Fruit fly (Drosophila melanogaster): ENCODE results near the gene CG15544.

CG15544 gene

DNA sequence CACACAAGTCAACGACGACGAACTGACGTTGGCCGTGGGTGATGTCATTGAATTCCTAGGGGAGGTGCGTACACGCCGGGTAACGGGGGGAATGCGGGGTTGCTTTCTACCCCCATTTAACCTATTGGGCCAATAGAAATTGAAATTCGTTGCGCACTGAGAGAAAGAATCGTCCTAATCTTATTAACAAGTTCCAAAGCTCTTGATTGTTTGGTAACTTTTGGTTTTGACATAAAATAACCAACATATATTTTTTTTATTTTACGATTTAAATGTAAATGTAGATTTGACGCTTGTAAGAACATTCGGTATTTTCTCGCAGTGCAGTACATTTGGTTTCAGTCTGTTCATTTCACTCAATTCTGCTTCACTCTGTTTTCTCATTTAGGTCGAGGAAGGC lies 10.4 kb upstream of the CG15544 start (continued):
- TF ChIP-seq CG11398 (GFP tag; optimal IDR thresholded peaks at IDR 0.05) (no peak), unc-4 (GFP tag; IDR thresholded peaks at IDR 0.05; ENCODE audit: partially characterized antibody) (no peak), CG10321 (GFP tag; IDR thresholded peaks at IDR 0.05) (peak; percentile 33; the same call in 1 of the 2 replicates), sob (GFP tag; IDR thresholded peaks at IDR 0.05) (peak; percentile 68), stc (GFP tag; IDR thresholded peaks at IDR 0.05) (peak; percentile 68; the same call in 1 of the 2 replicates), az2 (GFP tag; optimal IDR thresholded peaks at IDR 0.05) (peak; percentile 91), CG3163 (GFP tag; optimal IDR thresholded peaks at IDR 0.05) (peak; percentile 43), mld (GFP tag; IDR thresholded peaks at IDR 0.05; ENCODE audit: partially characterized antibody) (no peak), CG10979 (tag; optimal IDR thresholded peaks at IDR 0.05) (peak; percentile 92), CG13123 (GFP tag; optimal IDR thresholded peaks at IDR 0.05) (peak; percentile 64), BEAF-32 (GFP tag; optimal IDR thresholded peaks at IDR 0.05) (no peak), H15 (GFP tag; IDR thresholded peaks at IDR 0.05) (peak; percentile 74; the same call in 2 of the 3 replicates), hb (GFP tag; IDR thresholded peaks at IDR 0.05; ENCODE audit: partially characterized antibody) (no peak), Optix (GFP tag; IDR thresholded peaks at IDR 0.05) (peak; percentile 45; the same call in 1 of the 3 replicates), CG12104 (GFP tag; optimal IDR thresholded peaks at IDR 0.05) (peak; percentile 79), sd (tag; optimal IDR thresholded peaks at IDR 0.05) (peak; percentile 82), pzg (GFP tag; optimal IDR thresholded peaks at IDR 0.05) (no peak), Opbp (GFP tag; IDR thresholded peaks at IDR 0.05; ENCODE audit: partially characterized antibody) (no peak), CG15696 (tag; optimal IDR thresholded peaks at IDR 0.05) (peak; percentile 64), Dbx (GFP tag; IDR thresholded peaks at IDR 0.05) (0 out of 3 replicates have a peak, but pooled peaks have one; percentile 11), cwo (GFP tag; optimal IDR thresholded peaks at IDR 0.05) (peak; percentile 80), Atf-2 (GFP tag; optimal IDR thresholded peaks at IDR 0.05) (peak; percentile 77), Rx (GFP tag; IDR thresholded peaks at IDR 0.05) (peak; percentile 60), CG9817 (tag; optimal IDR thresholded peaks at IDR 0.05) (peak; percentile 80), CG12299 (tag; optimal IDR thresholded peaks at IDR 0.05) (peak; percentile 81), NC2α (GFP tag; optimal IDR thresholded peaks at IDR 0.05) (peak; percentile 65), CG18011 (GFP tag; optimal IDR thresholded peaks at IDR 0.05) (peak; percentile 59), CG10366 (GFP tag; IDR thresholded peaks at IDR 0.05) (peak; percentile 84), CG11504 (tag; optimal IDR thresholded peaks at IDR 0.05) (peak; percentile 90), CG14965 (GFP tag; optimal IDR thresholded peaks at IDR 0.05; ENCODE audit: borderline replicate concordance) (peak; percentile 24), p53 (GFP tag; optimal IDR thresholded peaks at IDR 0.05) (peak; percentile 40), pb (GFP tag; optimal IDR thresholded peaks at IDR 0.05) (peak; percentile 45), tx (GFP tag; optimal IDR thresholded peaks at IDR 0.05) (peak; percentile 77), CG1832 (GFP tag; optimal IDR thresholded peaks at IDR 0.05) (no peak), HmgZ (tag; optimal IDR thresholded peaks at IDR 0.05) (peak; percentile 89), CG3065 (GFP tag; optimal IDR thresholded peaks at IDR 0.05) (peak; percentile 80), Hey (tag; optimal IDR thresholded peaks at IDR 0.05) (no peak), CG11560 (tag; IDR thresholded peaks at IDR 0.05) (no peak), CG9727 (GFP tag; optimal IDR thresholded peaks at IDR 0.05) (peak; percentile 87), insv (GFP tag; optimal IDR thresholded peaks at IDR 0.05) (peak in 1 of 2 experiments; percentile 19), kay (GFP tag; optimal IDR thresholded peaks at IDR 0.05) (peak; percentile 59), fru (optimal IDR thresholded peaks at IDR 0.05) (no peak), lov (optimal IDR thresholded peaks at IDR 0.05) (no peak), lov (GFP tag; IDR thresholded peaks at IDR 0.05) (peak; percentile 65; the same call in 1 of the 3 replicates), CG6765 (GFP tag; optimal IDR thresholded peaks at IDR 0.05) (peak; percentile 56), seq (GFP tag; IDR thresholded peaks at IDR 0.05) (peak; percentile 86), Ravus (GFP tag; IDR thresholded peaks at IDR 0.05) (peak; percentile 42), Dek (tag; optimal IDR thresholded peaks at IDR 0.05) (peak; percentile 71), Xbp1 (GFP tag; optimal IDR thresholded peaks at IDR 0.05) (peak; percentile 90), CG6175 (GFP tag; IDR thresholded peaks at IDR 0.05) (no peak), twi (tag; optimal IDR thresholded peaks at IDR 0.05) (peak; percentile 42)

All from whole organism, embryonic.